Worm (Caenorhabditis elegans): Measurements from ENCODE around the gene ZK856.7.

ce11 chrV:10191242-10191641 is 10.7 kb upstream of the ZK856.7 start:
- TF ChIP-seq snpc-4 (tag; optimal IDR thresholded peaks at IDR 0.05) (no peak), C34F6.9 (tag; optimal IDR thresholded peaks at IDR 0.05) (no peak), lin-13 (GFP tag; optimal IDR thresholded peaks at IDR 0.05) (no peak), mdl-1 (tag; optimal IDR thresholded peaks at IDR 0.05) (no peak), blmp-1 (tag; optimal IDR thresholded peaks at IDR 0.05; ENCODE audit: insufficient read depth) (no peak), ZK546.5 (tag; optimal IDR thresholded peaks at IDR 0.05) (no peak), egl-27 (tag; optimal IDR thresholded peaks at IDR 0.05) (no peak), ama-1 (optimal IDR thresholded peaks at IDR 0.05) (no peak), elt-1 (tag; optimal IDR thresholded peaks at IDR 0.05) (no peak), nhr-11 (tag; optimal IDR thresholded peaks at IDR 0.05) (no peak), ztf-11 (tag; optimal IDR thresholded peaks at IDR 0.05) (no peak), aly-2 (tag; optimal IDR thresholded peaks at IDR 0.05) (no peak), mab-5 (tag; optimal IDR thresholded peaks at IDR 0.05) (no peak), lsy-2 (tag; optimal IDR thresholded peaks at IDR 0.05) (no peak)

Measured in whole organism, L2 larva.